Worm (Caenorhabditis elegans) whole organism, early embryonic: ENCODE measurements around the gene ZC262.7.

Experiments used
- F13C5.2 ChIP-seq: sonication (generic microtip); optimal IDR thresholded peaks from 2 replicates; lab custom pipeline; 2017; ENCODE audit warnings: mild to moderate bottlenecking, missing genetic modification characterization, inconsistent platforms, missing compliant biosample characterization
- aly-1 ChIP-seq: sonication (generic microtip); optimal IDR thresholded peaks from 2 replicates; lab custom pipeline; 2016; ENCODE audit warnings: missing genetic modification characterization, missing compliant biosample characterization
- ama-1 ChIP-seq: fragments of 150-350 bp; optimal IDR thresholded peaks from 2 replicates; lab custom pipeline; 2014
- ceh-13 ChIP-seq: fragments of 200-800 bp; sonication (Bioruptor generic); optimal IDR thresholded peaks from 2 replicates; lab custom pipeline; 2018; ENCODE audit warnings: mild to moderate bottlenecking, missing genetic modification characterization, missing compliant biosample characterization
- ets-7 ChIP-seq: sonication (generic microtip); optimal IDR thresholded peaks from 2 replicates; lab custom pipeline; 2016; ENCODE audit warnings: missing genotype, missing genetic modification characterization, missing compliant biosample characterization
- flt-1 ChIP-seq: fragments of 200-800 bp; sonication (Bioruptor generic); IDR thresholded peaks from 2 replicates; pipeline ENCODE4 v1.3.6; 2022; ENCODE audit warnings: missing genetic modification characterization, missing compliant biosample characterization
- hmbx-1 ChIP-seq: sonication (generic microtip); optimal IDR thresholded peaks from 2 replicates; lab custom pipeline; 2016; ENCODE audit warnings: mild to moderate bottlenecking, missing genetic modification characterization, missing compliant biosample characterization
- hmg-4 ChIP-seq: fragments of 200-800 bp; sonication (Bioruptor generic); optimal IDR thresholded peaks from 2 replicates; lab custom pipeline; 2018; ENCODE audit warnings: mild to moderate bottlenecking, missing genetic modification characterization, missing compliant biosample characterization
- pes-1 ChIP-seq: fragments of 200-800 bp; sonication (Bioruptor generic); IDR thresholded peaks from 2 replicates; pipeline ENCODE4 v1.3.6; 2022; ENCODE audit warnings: missing genetic modification reagents, missing genetic modification characterization, missing compliant biosample characterization
- tbx-11 ChIP-seq: fragments of 200-800 bp; sonication (Bioruptor generic); IDR thresholded peaks from 2 replicates; pipeline ENCODE4 v1.3.6; 2022; ENCODE audit warnings: missing genetic modification characterization, missing compliant biosample characterization
- tbx-37 ChIP-seq: fragments of 200-800 bp; sonication (Bioruptor generic); conservative IDR thresholded peaks from 2 replicates; pipeline ENCODE4 v1.3.6; 2022; ENCODE audit warnings: missing genetic modification reagents, missing genetic modification characterization, missing compliant biosample characterization
- tra-4 ChIP-seq: sonication (generic microtip); optimal IDR thresholded peaks from 2 replicates; lab custom pipeline; 2017; ENCODE audit warnings: missing genetic modification characterization, missing compliant biosample characterization

ce11 chrIII:8319100-8319499, 25.0 kb downstream of the ZC262.7 start, which contains the start of gene F10E9.11:
- no peak for TF ChIP-seq tbx-11 (GFP tag; lab: Robert Waterston, UW)
- TF ChIP-seq ama-1 (lab: Kevin White, UChicago), result no peak
- no peak for TF ChIP-seq ceh-13 (GFP tag; lab: Kevin White, UChicago)
- peak; percentile 89 for TF ChIP-seq tbx-37
- TF ChIP-seq tra-4 (tag; lab: Kevin White, UChicago), result no peak
- TF ChIP-seq hmg-4, result peak; percentile 40
- peak; percentile 64 for TF ChIP-seq flt-1
- TF ChIP-seq F13C5.2 (tag; lab: Kevin White, UChicago), result peak; percentile 53
- TF ChIP-seq ets-7 (tag; lab: Kevin White, UChicago), result peak; percentile 50
- TF ChIP-seq hmbx-1 (tag; lab: Kevin White, UChicago), result no peak
- TF ChIP-seq aly-1 (tag; lab: Kevin White, UChicago), result peak; percentile 46
- peak; percentile 57; the same call in 1 of the 2 replicates for TF ChIP-seq pes-1 (GFP tag; lab: Robert Waterston, UW)
